Worm (Caenorhabditis elegans) whole organism, L4/young adult: ENCODE data around the gene hot-6.

Experiments
- W03F9.2 ChIP-seq: fragments of 150-350 bp; optimal IDR thresholded peaks from 2 replicates; lab custom pipeline; 2014; ENCODE audit warnings: missing biosample characterization, missing genetic modification characterization
- dao-5 ChIP-seq: sonication (generic microtip); optimal IDR thresholded peaks from 2 replicates; lab custom pipeline; 2016; ENCODE audit warnings: missing genotype, missing genetic modification characterization, moderate library complexity, missing compliant biosample characterization
- him-1 ChIP-seq: sonication (generic microtip); optimal IDR thresholded peaks from 2 replicates; lab custom pipeline; 2016; ENCODE audit warnings: missing genotype, missing genetic modification reagents, missing genetic modification characterization, missing compliant biosample characterization

DNA sequence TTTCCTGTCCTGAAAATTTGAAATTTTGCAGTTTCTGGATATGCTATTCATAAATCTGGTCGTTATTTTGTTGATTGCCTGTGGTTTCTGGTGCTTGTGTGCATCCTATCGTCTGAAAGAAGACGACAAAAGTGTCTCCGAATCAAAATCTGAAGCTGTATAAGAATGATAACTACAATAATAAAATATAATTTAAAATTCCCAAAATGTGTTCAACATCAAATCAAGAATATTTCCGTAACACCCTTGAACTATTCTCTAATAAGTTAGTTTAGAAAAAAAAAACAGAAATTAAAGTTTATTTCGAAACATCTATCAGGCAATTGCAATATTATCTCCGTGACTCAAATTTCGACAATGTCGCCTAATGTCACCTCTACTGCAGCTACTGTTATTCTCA, 17.7 kb upstream of the hot-6 start, which contains the start of gene C45B11.8:
- TF ChIP-seq him-1 (tag; lab: Kevin White, UChicago): no peak
- TF ChIP-seq dao-5: no peak
- TF ChIP-seq W03F9.2 (tag; lab: Kevin White, UChicago): no peak
